Fruit fly (Drosophila melanogaster) whole organism: ENCODE results near the gene CG8159.

Experiments used
- CG8478 ChIP-seq: fragments of >200 bp; optimal IDR thresholded peaks from 2 replicates; lab custom pipeline; 2018; ENCODE audit warnings: inconsistent platforms
- Dll ChIP-seq: fragments of >200 bp; optimal IDR thresholded peaks from 2 replicates; lab custom pipeline; 2017
- EcR ChIP-seq, 2 experiments: fragments of >200 bp; optimal IDR thresholded peaks; 2 replicates each; lab custom pipeline; 2017; ENCODE audit warnings: missing biosample characterization in 2 of 2, missing genetic modification characterization in 2 of 2, missing genetic modification reagents in 2 of 2
- pan ChIP-seq: fragments of >200 bp; optimal IDR thresholded peaks from 2 replicates; lab custom pipeline; 2017
- psq ChIP-seq: fragments of >200 bp; optimal IDR thresholded peaks from 2 replicates; lab custom pipeline; 2017
- usp ChIP-seq: fragments of >200 bp; optimal IDR thresholded peaks from 2 replicates; lab custom pipeline; 2017; ENCODE audit warnings: missing biosample characterization, missing genetic modification characterization, mixed read lengths

The CG8159 gene

DNA sequence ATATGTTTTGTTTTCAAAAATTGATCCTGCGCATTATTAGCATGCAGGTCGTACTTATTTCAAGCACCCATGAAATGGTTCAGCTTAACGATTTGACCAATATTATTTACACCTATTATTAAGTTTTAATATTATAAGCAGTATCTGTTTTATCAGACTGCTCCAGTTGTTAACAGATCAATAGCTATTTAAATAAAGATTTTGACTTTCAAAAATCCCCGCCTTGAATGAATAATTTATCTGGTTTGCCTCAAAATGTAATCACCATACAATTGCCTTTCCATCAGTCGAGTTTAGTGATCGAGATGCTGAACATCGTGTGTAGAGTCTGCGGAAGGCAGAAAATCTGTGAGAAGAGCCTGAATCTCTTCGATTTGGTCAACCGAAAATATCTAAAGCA lies 1.5 kb upstream of the CG8159 start, which contains the start of gene ouib:
ouib (plus strand) TSS at position 301 of the 400 bp plus-strand sequence.
- TF ChIP-seq EcR (GFP tag; optimal IDR thresholded peaks at IDR 0.05; lab: Kevin White, UChicago): no peak
- TF ChIP-seq usp (GFP tag; lab: Kevin White, UChicago): no peak
- TF ChIP-seq CG8478 (lab: Kevin White, UChicago): no peak
- TF ChIP-seq pan (lab: Kevin White, UChicago): no peak
- no peak for TF ChIP-seq Dll (lab: Kevin White, UChicago)
- TF ChIP-seq psq: no peak

DNA sequence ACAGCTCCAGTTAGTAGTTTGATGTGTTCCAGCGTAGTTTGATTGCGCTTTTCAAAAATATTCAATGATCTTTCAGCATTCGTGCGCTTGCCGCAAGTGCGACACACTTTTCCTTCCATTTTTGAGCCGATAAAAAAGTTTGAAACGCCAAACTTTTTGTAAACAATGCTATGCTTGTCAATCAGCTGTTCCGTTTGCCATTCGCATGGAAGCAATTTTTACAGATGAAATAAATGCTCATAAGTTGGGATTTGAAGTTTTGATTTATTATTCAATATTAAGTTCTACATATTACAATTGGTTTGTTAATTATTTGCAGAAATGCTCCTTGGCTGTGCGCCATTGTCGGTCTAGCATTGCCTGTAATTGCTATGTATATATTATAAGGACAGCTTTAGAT lies 2.9 kb downstream of the CG8159 start, which contains the start of gene ranshi:
ranshi (minus strand) TSS at position 152 of the 400 bp plus-strand sequence.
- TF ChIP-seq Dll (lab: Kevin White, UChicago) (no peak), usp (GFP tag; lab: Kevin White, UChicago) (no peak), pan (lab: Kevin White, UChicago) (no peak), psq (no peak), CG8478 (lab: Kevin White, UChicago) (no peak), EcR (GFP tag; optimal IDR thresholded peaks at IDR 0.05; lab: Kevin White, UChicago) (no peak)

DNA sequence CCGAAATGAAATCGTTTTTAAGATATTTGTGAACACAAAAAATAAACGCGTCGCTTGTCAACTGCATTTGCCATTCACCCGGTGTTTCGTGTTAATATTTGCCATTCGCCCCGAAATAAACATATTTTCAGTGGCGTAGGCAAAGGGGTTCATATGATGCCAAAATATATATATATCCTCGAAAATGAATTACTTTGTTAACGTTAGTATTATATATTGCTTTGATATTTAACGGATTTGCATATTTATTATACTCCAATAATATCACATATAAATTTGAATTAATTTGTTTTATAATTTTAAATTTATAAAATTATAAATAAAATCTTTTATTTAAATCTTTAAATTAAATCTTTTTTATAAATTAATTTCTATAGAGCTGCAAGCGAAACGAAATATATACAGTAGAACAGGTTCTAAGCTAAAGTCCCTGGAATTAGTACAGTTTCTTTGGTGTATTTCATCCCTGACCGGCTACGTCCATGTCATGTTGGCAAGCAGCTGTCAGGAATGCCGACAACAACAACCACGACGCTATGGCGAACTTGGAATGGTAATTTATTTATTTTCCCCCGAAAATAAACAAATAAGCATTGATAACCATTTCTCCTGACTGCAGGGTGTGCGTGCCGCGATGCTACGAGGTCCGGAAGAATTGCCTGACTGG lies 5.1 kb downstream of the CG8159 start, which contains the start of the genes M1BP and CG8202:
M1BP (minus strand) TSS at position 102 of the 667 bp plus-strand sequence.
CG8202 (plus strand) TSS at position 495 of the 667 bp plus-strand sequence.
- no peak for TF ChIP-seq usp (GFP tag; lab: Kevin White, UChicago)
- no peak for TF ChIP-seq Dll (lab: Kevin White, UChicago)

DNA sequence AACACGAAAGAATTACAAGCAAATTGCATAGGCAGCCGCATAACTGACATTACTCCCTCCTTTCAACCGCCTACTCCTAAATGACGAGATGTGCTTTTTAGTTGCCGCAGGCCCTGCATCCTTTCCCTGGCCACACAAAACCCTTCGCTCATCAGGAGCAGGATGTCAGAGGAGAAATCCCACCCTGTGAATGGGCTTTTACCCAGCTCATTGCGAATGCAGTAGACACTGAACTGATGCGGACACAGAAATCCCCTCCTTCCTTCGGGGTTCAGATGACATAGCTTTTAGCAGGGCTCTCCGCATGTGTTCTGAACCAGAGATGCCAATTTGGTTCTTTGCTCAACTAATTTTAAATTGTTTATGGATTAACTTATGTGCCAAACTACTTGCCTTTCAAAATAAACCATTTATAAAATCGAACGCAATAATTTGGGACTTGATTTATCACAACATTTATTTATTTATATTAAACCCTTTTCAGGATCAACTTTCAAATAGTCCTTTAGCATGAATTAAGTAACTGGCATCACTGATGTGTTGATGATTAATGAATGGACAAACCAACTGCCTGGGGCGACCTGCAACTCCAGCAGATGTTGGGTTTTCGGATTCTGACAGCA lies 12.6 kb downstream of the CG8159 start:
- TF ChIP-seq pan (lab: Kevin White, UChicago): no peak
- no peak for TF ChIP-seq Dll (lab: Kevin White, UChicago)
- no peak for TF ChIP-seq usp (GFP tag; lab: Kevin White, UChicago)
- no peak for TF ChIP-seq EcR (GFP tag; optimal IDR thresholded peaks at IDR 0.05; lab: Kevin White, UChicago)
- no peak for TF ChIP-seq CG8478 (lab: Kevin White, UChicago)
- no peak for TF ChIP-seq psq

DNA sequence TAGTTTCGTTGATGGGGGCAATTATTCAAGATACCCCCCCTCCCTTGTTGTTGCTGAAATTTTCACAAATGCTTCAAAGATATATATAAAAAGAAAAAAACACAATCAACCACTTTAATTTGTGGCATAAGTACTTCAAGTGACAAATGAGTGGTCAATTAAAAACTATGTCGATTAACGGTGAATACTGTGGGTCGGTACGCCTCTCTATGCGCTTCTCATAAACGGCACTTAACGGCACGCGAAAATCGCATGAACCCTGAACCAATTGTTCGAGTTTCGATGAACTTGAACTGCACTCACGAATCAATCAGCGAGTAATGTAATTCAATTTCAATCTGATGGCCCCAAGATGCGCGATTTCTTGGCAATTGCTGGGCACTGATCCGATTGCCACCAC lies 13.5 kb downstream of the CG8159 start:
- TF ChIP-seq psq: no peak
- TF ChIP-seq CG8478 (lab: Kevin White, UChicago): no peak
- no peak for TF ChIP-seq usp (GFP tag; lab: Kevin White, UChicago)
- no peak for TF ChIP-seq EcR (GFP tag; optimal IDR thresholded peaks at IDR 0.05; lab: Kevin White, UChicago)
- no peak for TF ChIP-seq Dll (lab: Kevin White, UChicago)
- TF ChIP-seq pan (lab: Kevin White, UChicago): no peak

DNA sequence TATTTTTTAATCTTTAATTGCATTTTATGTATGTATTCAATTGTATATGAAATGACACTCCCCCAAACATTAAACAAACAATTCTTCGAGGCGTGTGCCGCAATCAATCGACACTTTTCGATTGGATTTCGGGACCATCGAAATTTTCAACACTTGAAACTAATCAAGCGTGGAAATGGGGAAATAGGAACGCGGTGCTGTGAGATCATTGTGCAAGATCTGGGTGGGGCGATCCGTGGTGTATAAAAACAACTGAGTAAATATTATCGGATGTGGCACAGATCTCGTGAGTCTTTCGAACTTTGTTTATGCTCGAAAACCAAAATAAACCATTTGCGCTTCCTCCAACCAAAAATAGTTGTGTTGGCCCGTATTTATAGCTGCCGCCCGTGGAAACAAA lies 14.6 kb downstream of the CG8159 start:
- TF ChIP-seq Dll (lab: Kevin White, UChicago) (no peak), CG8478 (lab: Kevin White, UChicago) (no peak), psq (no peak), usp (GFP tag; lab: Kevin White, UChicago) (no peak), pan (lab: Kevin White, UChicago) (no peak), EcR (GFP tag; optimal IDR thresholded peaks at IDR 0.05; lab: Kevin White, UChicago) (no peak)

DNA sequence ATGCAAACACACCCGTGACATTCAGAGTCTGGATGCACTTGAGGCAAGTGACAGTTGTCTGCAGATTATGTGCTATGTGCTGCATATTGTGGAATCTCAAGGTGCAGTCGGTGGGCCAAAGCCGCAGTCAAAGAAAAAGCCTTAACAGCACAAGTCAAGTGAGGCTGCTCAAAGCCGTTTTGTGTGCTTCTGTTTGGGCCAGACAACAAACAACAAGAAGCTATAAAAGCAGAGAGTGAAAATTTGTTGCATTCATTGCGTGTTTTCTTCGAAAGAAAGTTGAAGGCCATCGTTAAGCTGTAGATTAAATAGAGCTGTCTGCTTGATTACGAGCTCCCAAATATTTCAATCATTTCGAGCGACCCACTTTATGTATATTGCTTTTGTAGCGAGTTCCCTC lies 15.3 kb downstream of the CG8159 start:
- TF ChIP-seq pan (lab: Kevin White, UChicago) (no peak), psq (no peak), Dll (lab: Kevin White, UChicago) (no peak), CG8478 (lab: Kevin White, UChicago) (no peak), usp (GFP tag; lab: Kevin White, UChicago) (no peak), EcR (GFP tag; optimal IDR thresholded peaks at IDR 0.05; lab: Kevin White, UChicago) (no peak)

DNA sequence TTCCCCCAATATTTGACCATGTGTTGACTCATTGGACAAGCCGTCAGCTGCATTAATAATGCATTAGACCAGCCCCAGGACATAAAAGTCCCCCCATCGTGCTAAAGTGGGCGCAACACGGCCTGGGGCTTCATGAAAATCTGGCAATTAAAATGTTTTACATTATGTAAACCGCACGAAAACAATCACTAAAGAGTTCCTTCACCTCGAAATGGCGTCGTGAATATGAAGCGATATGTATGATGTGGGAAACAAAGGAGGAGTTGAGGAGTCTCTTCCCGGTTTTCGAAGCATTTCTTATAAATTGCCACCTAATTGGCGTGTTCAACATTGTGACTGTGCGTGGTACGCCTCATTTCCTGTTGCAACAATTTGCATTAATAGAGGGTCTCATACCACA lies 16.0 kb downstream of the CG8159 start:
- TF ChIP-seq psq: no peak
- TF ChIP-seq EcR (GFP tag; optimal IDR thresholded peaks at IDR 0.05; lab: Kevin White, UChicago): peak in 1 of 2 experiments; percentile 69
- TF ChIP-seq usp (GFP tag; lab: Kevin White, UChicago): no peak

DNA sequence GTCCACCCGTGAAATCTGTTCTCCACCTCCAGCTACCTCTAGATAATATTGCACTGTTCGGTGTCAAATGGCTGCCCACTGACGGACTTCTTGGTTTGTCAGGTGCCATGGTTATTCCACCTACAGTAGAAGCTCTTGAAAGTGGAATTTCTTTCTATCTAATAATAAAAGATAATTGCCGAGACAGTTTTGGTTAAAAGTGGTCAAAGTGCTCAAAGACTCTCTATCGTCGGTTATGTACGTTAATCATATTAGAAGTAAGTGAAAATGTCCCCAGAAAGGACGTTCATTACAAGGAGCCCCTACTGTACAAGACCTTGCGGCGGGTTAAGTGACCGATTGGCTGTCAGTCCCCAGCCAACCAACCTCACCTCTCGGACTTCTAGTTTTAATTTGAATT lies 17.5 kb downstream of the CG8159 start:
- TF ChIP-seq psq: no peak
- TF ChIP-seq usp (GFP tag; lab: Kevin White, UChicago): no peak
- TF ChIP-seq CG8478 (lab: Kevin White, UChicago): no peak
- no peak for TF ChIP-seq Dll (lab: Kevin White, UChicago)
- TF ChIP-seq pan (lab: Kevin White, UChicago): no peak
- TF ChIP-seq EcR (GFP tag; optimal IDR thresholded peaks at IDR 0.05; lab: Kevin White, UChicago): no peak

DNA sequence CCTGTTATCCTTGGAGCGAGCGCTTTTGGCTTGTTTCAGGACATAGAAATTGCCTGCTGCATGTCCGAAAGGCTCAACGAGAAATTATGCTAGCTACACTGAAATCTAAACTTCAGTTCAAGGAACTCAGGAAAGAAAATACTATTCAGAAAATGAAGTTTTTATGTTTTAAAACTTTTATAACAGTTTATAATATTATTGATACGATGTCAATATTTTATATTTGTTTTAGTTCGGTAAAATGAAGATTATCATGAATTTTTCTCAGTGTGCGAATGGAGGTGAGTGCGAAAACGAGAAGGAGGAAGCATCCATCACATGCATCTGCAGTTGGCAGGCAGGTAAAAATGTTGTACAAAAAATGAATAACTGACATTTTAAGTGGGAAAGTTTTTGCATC lies 19.7 kb downstream of the CG8159 start:
- TF ChIP-seq CG8478 (lab: Kevin White, UChicago) (no peak), usp (GFP tag; lab: Kevin White, UChicago) (no peak), Dll (lab: Kevin White, UChicago) (no peak), pan (lab: Kevin White, UChicago) (no peak), EcR (GFP tag; optimal IDR thresholded peaks at IDR 0.05; lab: Kevin White, UChicago) (no peak), psq (no peak)

DNA sequence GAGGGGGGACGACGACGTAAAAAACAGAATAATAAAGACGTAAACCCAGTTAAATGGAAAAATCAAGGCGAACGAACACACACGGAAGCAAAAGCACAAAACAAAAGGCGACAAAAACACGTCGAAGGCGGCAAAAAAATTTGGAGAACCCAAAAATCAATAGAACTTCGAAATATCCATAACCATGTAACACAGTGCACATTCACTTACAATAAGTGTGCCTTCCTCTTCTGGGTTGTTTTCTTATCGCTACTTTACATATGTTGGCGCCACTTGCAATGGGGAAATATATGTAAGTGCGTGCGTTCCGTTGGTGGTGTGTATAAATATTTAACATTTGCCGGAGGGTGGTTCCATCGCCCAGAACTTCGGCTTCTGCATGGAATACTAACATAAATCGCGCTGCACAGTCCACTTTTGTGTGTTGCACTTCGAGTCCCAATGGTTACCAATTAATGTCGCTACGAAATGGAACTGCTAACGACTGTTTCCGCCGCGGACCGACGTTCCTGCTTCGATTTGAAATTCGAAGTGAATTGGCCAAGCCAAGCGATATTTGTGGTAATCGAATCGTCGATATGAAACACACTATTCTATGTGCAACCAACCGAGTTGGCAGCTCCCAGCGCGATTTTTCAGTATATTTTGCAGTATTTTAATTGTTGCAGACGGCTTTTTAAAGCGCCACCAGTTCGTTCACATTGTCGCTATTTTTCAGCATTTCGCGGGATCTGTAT lies 20.6 kb downstream of the CG8159 start, which contains the start of the genes CG9801 and Nasp:
CG9801 (minus strand) TSS at position 542 of the 737 bp plus-strand sequence.
Nasp (plus strand) TSS at position 665 of the 737 bp plus-strand sequence.
- TF ChIP-seq pan (lab: Kevin White, UChicago) (no peak), Dll (lab: Kevin White, UChicago) (no peak), CG8478 (lab: Kevin White, UChicago) (no peak), EcR (GFP tag; optimal IDR thresholded peaks at IDR 0.05; lab: Kevin White, UChicago) (no peak), usp (GFP tag; lab: Kevin White, UChicago) (no peak), psq (no peak)
